Fruit fly (Drosophila melanogaster) S2 (cell line): ENCODE measurements around the gene Ctl2.

Experiments
- CG8478 ChIP-seq: fragments of >200 bp; optimal IDR thresholded peaks from 2 replicates; lab custom pipeline; 2018
- CTCF ChIP-seq, 2 experiments: fragments of >200 bp; optimal IDR thresholded peaks; 2 replicates each; lab custom pipeline; 2018

Ctl2 gene

DNA sequence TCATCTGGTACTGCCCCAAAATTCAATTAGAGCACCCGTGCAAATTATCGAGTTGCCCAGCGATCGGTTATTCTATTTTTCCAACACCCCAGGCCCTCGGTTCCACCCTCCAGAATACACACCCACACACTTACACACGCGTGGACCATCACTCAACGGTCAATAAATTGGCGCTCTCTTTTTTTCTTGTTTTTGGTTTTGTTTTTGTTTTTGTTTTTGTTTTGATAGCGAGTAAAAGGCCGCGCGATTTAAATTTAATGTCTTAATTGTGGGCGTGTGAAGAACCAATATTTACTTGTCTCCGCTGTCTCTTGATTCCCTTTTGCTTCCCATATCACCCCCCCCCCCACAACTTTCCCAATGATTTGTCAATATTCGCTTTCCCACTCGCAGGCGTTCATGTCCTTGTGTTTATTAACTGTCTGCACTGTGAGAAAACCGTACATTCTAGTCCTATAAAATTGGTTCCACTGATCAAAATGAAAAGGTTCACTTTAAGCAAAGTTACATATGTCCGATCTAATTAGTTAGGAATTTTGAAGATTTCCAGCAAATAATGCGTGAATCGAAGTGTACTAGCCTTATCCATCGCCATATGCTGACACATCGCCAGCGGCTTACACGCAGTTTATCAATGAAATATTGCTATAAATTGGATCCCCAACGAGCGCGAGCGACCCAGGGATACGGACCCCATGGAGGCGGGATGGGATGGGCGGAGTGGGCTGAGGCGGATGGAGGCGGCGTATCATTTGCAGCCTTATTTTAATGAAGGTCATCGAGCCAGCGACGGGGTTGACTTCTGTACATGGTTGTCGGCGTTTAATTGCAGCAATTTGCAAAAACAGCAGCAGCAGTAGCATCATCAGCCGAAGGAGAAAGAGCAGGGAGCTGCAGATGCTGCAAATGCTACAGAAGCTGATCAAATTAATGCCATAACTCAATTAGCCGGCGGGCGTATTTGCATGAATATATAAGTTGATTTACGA, 16.9 kb downstream of the Ctl2 start:
- TF ChIP-seq CTCF (optimal IDR thresholded peaks at IDR 0.05; lab: Kevin White, UChicago): no peak
- no peak for TF ChIP-seq CG8478 (lab: Kevin White, UChicago)

- TF ChIP-seq CG8478 (lab: Kevin White, UChicago): no peak
- no peak for TF ChIP-seq CTCF (optimal IDR thresholded peaks at IDR 0.05; lab: Kevin White, UChicago)
These were observed 23.5 kb downstream of the Ctl2 start, which contains the start of gene CG14511 for dm6 chr3R:29146710-29147109. Gene CG14511, minus strand, starts transcription at chr3R:29146893.

dm6 chr3R:29148072-29148471, 24.9 kb downstream of the Ctl2 start, which contains the start of the genes CG11882 and Pglym78:
Gene CG11882, minus strand, starts transcription at chr3R:29148172.
Gene Pglym78, plus strand, starts transcription at chr3R:29148248.
- TF ChIP-seq CG8478 (lab: Kevin White, UChicago): no peak
- TF ChIP-seq CTCF (optimal IDR thresholded peaks at IDR 0.05; lab: Kevin White, UChicago): peak; percentile 53 to 69

DNA sequence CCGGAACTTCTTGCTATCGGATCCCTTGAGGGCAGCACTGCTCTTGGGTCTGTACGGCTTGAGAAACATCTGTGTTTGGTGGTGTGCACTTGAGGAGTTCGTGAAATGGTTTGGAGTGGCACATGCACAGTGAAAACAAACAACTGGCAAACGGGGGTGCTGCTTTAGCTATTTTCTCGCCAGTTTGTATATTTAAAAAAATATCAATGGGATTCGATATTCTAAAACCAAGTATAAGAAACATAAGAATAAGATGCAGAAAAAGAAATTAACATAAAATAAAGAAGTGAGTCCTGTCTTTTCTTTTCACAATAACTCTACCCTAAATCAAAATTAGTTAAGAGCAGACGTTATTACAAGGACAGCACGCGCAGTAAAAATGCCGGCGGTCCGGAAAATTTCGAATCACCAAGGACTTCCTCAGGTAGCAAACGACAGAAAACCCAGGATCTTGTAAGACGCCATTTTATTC, 28.5 kb downstream of the Ctl2 start, which contains the start of gene eIF2D:
Gene eIF2D, minus strand, starts transcription at position 174 of the 472 bp plus-strand sequence.
- TF ChIP-seq CG8478 (lab: Kevin White, UChicago) (no peak), CTCF (optimal IDR thresholded peaks at IDR 0.05; lab: Kevin White, UChicago) (no peak)

DNA sequence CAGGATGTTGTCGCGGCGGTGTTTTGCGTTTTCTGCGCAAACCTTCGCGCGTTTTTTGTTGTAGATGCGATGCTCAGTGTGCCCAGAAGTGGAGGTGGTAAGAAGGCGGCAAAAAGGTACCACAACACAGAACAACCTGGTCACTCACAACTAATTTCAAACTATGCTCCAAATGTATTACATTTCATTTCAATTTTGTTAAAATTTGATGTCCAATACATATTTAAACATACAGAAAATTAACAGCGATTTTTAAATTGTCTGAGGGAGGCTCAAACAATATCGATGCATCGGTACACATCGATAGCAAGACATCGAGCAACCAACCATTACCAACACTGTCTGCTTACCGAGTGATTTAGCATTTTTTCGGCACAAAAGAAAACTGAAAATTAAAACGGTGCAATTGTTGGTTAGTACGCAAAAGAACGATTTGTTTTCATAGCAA, 30.1 kb downstream of the Ctl2 start, which contains the start of the genes Slbp and Rpn2:
Gene Slbp, minus strand, starts transcription at position 70 of the 448 bp plus-strand sequence.
Gene Rpn2, plus strand, starts transcription at position 328 of the 448 bp plus-strand sequence.
- TF ChIP-seq CG8478 (lab: Kevin White, UChicago): no peak
- no peak for TF ChIP-seq CTCF (optimal IDR thresholded peaks at IDR 0.05; lab: Kevin White, UChicago)

dm6 chr3R:29157418-29158398, 34.5 kb downstream of the Ctl2 start, which contains the start of gene rdog:
Gene rdog, plus strand, starts transcription at chr3R:29158122.
- TF ChIP-seq CG8478 (lab: Kevin White, UChicago) (no peak), CTCF (optimal IDR thresholded peaks at IDR 0.05; lab: Kevin White, UChicago) (no peak)

dm6 chr3R:29158721-29159120, 35.6 kb downstream of the Ctl2 start:
- TF ChIP-seq CG8478 (lab: Kevin White, UChicago): no peak
- TF ChIP-seq CTCF (optimal IDR thresholded peaks at IDR 0.05; lab: Kevin White, UChicago): no peak

dm6 chr3R:29159620-29160019, 36.5 kb downstream of the Ctl2 start:
- no peak for TF ChIP-seq CTCF (optimal IDR thresholded peaks at IDR 0.05; lab: Kevin White, UChicago)
- no peak for TF ChIP-seq CG8478 (lab: Kevin White, UChicago)

DNA sequence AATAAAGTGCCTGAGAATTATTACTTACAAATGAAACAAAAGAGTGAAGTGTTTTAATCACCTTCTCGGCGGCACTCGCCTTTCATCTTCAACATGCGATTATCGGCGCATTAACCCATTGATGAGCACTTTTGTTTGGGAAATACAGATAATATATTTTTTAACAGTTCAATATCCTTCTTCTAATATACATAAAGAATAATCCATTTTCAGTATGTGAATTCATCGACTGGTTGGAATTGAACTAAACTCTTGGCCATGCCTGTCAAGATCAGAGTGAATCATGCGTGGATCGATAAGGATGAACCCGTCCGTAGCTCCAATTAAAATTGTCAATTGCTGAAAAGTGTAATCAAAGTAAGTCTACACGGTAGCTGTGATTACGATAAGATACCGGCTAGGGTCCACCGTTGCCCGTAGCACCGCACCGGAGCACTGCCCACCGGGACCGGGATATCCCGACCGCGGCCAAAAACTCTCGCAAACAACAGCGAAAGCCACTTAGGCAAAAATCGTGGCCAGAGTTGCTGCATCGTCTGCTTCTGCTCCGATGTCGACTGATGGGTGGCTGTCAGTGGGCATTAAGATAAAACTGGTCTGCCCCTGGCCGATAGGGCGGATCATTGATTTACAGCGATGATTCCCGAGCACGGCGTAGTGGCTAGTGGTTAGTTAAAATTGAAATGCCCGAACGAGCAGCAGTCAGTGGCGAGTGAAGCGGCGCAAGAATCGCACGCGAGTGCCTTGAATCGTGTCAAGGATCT, 41.9 kb downstream of the Ctl2 start, which contains the start of gene CG11898:
Gene CG11898, plus strand, starts transcription at position 714 of the 764 bp plus-strand sequence.
- TF ChIP-seq CG8478 (lab: Kevin White, UChicago) (no peak), CTCF (optimal IDR thresholded peaks at IDR 0.05; lab: Kevin White, UChicago) (no peak)
